Worm (Caenorhabditis elegans): ENCODE results near the gene F11D11.22.

DNA sequence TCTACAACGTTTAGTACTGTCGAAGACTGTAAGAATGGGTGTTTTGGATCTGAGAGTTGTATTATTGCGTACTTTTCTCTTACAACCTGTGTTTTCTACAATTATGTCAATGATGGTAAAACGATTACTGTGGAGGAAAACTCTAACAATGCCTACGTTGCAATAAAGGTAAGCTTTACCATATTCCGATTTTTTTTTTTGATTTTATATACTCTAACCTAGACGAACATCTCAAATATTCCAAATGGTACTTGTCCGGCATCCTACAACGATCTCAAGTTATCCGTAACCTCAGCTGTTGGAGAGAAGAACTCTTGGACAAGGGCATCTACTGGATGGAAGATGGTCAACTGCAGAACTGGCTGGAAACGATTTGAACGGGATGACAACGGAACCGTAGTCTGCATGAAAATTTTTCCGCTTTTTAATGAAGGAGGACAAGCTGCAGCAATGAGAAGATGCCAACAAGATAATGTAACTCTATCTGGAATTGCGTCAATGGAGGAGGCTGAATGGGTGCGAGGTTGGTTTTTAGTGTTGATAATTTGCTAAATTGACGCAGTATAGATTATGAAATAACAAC, 9.8 kb downstream of the F11D11.22 start:
- TF ChIP-seq nhr-237 (tag; optimal IDR thresholded peaks at IDR 0.05) (no peak), nhr-28 (tag; optimal IDR thresholded peaks at IDR 0.05) (no peak), lin-39 (tag; optimal IDR thresholded peaks at IDR 0.05) (no peak), tbx-2 (tag; optimal IDR thresholded peaks at IDR 0.05) (no peak), lsy-12 (tag; optimal IDR thresholded peaks at IDR 0.05) (no peak), snpc-4 (tag; optimal IDR thresholded peaks at IDR 0.05) (no peak), ZK546.5 (tag; optimal IDR thresholded peaks at IDR 0.05) (no peak), nfya-1 (tag; optimal IDR thresholded peaks at IDR 0.05; ENCODE audit: insufficient read depth) (no peak), ceh-16 (tag; optimal IDR thresholded peaks at IDR 0.05) (no peak), fkh-10 (GFP tag; optimal IDR thresholded peaks at IDR 0.05) (no peak), unc-39 (tag; optimal IDR thresholded peaks at IDR 0.05) (no peak), unc-62 (GFP tag; optimal IDR thresholded peaks at IDR 0.05) (no peak), zag-1 (tag; optimal IDR thresholded peaks at IDR 0.05) (no peak)
